Worm (Caenorhabditis elegans): ENCODE results near the gene ehbp-1.

Gene ehbp-1

ce11 chrV:9518832-9519231 lies 31.6 kb upstream of the ehbp-1 start, which contains the start of gene C50F4.8:
C50F4.8 (minus strand) TSS chrV:9518859.
- TF ChIP-seq klf-2 (GFP tag; conservative IDR thresholded peaks at IDR 0.05) (no peak), flt-1 (GFP tag; IDR thresholded peaks at IDR 0.05) (no peak), med-1 (GFP tag; optimal IDR thresholded peaks at IDR 0.05; ENCODE audit: insufficient read depth) (no peak), ztf-29 (GFP tag; IDR thresholded peaks at IDR 0.05) (no peak), T22C8.4 (GFP tag; IDR thresholded peaks at IDR 0.05) (no peak), ref-1 (GFP tag; conservative IDR thresholded peaks at IDR 0.05) (no peak), cog-1 (tag; optimal IDR thresholded peaks at IDR 0.05) (no peak), ztf-23 (GFP tag; IDR thresholded peaks at IDR 0.05) (no peak)

ce11 chrV:9521697-9522096 lies 28.7 kb upstream of the ehbp-1 start:
- TF ChIP-seq klf-2 (GFP tag; conservative IDR thresholded peaks at IDR 0.05) (no peak), tab-1 (GFP tag; IDR thresholded peaks at IDR 0.05) (no peak), med-1 (GFP tag; optimal IDR thresholded peaks at IDR 0.05; ENCODE audit: insufficient read depth) (no peak), ref-1 (GFP tag; conservative IDR thresholded peaks at IDR 0.05) (no peak), cog-1 (tag; optimal IDR thresholded peaks at IDR 0.05) (no peak), ztf-29 (GFP tag; IDR thresholded peaks at IDR 0.05) (no peak), flt-1 (GFP tag; IDR thresholded peaks at IDR 0.05) (no peak), T22C8.4 (GFP tag; IDR thresholded peaks at IDR 0.05) (no peak), ztf-23 (GFP tag; IDR thresholded peaks at IDR 0.05) (no peak)

ce11 chrV:9524099-9524498 lies 26.3 kb upstream of the ehbp-1 start, which contains the start of gene C50F4.9:
C50F4.9 (minus strand) TSS chrV:9524199.
- TF ChIP-seq flt-1 (GFP tag; IDR thresholded peaks at IDR 0.05) (no peak), T22C8.4 (GFP tag; IDR thresholded peaks at IDR 0.05) (no peak)

ce11 chrV:9526470-9526869 lies 24.0 kb upstream of the ehbp-1 start, which contains the start of gene C50F4.1:
C50F4.1 (plus strand) TSS chrV:9526793.
- TF ChIP-seq med-1 (GFP tag; optimal IDR thresholded peaks at IDR 0.05; ENCODE audit: insufficient read depth) (no peak), cog-1 (tag; optimal IDR thresholded peaks at IDR 0.05) (no peak), ref-1 (GFP tag; conservative IDR thresholded peaks at IDR 0.05) (no peak), ztf-29 (GFP tag; IDR thresholded peaks at IDR 0.05) (no peak), flt-1 (GFP tag; IDR thresholded peaks at IDR 0.05) (no peak), tab-1 (GFP tag; IDR thresholded peaks at IDR 0.05) (no peak), klf-2 (GFP tag; conservative IDR thresholded peaks at IDR 0.05) (no peak), T22C8.4 (GFP tag; IDR thresholded peaks at IDR 0.05) (no peak), ztf-23 (GFP tag; IDR thresholded peaks at IDR 0.05) (no peak)

ce11 chrV:9527337-9527736 lies 23.1 kb upstream of the ehbp-1 start:
- TF ChIP-seq ztf-23 (GFP tag; IDR thresholded peaks at IDR 0.05): no peak
- TF ChIP-seq ztf-29 (GFP tag; IDR thresholded peaks at IDR 0.05): no peak
- no peak for TF ChIP-seq klf-2 (GFP tag; conservative IDR thresholded peaks at IDR 0.05)
- no peak for TF ChIP-seq T22C8.4 (GFP tag; IDR thresholded peaks at IDR 0.05)
- TF ChIP-seq ref-1 (GFP tag; conservative IDR thresholded peaks at IDR 0.05): no peak
- TF ChIP-seq tab-1 (GFP tag; IDR thresholded peaks at IDR 0.05): no peak
- no peak for TF ChIP-seq med-1 (GFP tag; optimal IDR thresholded peaks at IDR 0.05; ENCODE audit: insufficient read depth)
- TF ChIP-seq flt-1 (GFP tag; IDR thresholded peaks at IDR 0.05): no peak
- no peak for TF ChIP-seq cog-1 (tag; optimal IDR thresholded peaks at IDR 0.05)

- TF ChIP-seq med-1 (GFP tag; optimal IDR thresholded peaks at IDR 0.05; ENCODE audit: insufficient read depth) (no peak), ref-1 (GFP tag; conservative IDR thresholded peaks at IDR 0.05) (no peak), ztf-29 (GFP tag; IDR thresholded peaks at IDR 0.05) (no peak)
These were observed 22.5 kb upstream of the ehbp-1 start for ce11 chrV:9527984-9528383.

ce11 chrV:9531477-9531876 lies 19.0 kb upstream of the ehbp-1 start, which contains the start of the genes C50F4.10 and pfk-1.2:
C50F4.10 (minus strand) TSS chrV:9531577.
pfk-1.2 (plus strand) TSS chrV:9531801.
- TF ChIP-seq ztf-23 (GFP tag; IDR thresholded peaks at IDR 0.05): no peak
- no peak for TF ChIP-seq flt-1 (GFP tag; IDR thresholded peaks at IDR 0.05)
- no peak for TF ChIP-seq klf-2 (GFP tag; conservative IDR thresholded peaks at IDR 0.05)
- no peak for TF ChIP-seq med-1 (GFP tag; optimal IDR thresholded peaks at IDR 0.05; ENCODE audit: insufficient read depth)

ce11 chrV:9534621-9535020 lies 15.8 kb upstream of the ehbp-1 start, which contains the start of gene tag-329:
tag-329 (plus strand) TSS chrV:9534921.
- TF ChIP-seq ztf-23 (GFP tag; IDR thresholded peaks at IDR 0.05) (no peak), ztf-29 (GFP tag; IDR thresholded peaks at IDR 0.05) (no peak), klf-2 (GFP tag; conservative IDR thresholded peaks at IDR 0.05) (no peak)

- TF ChIP-seq ref-1 (GFP tag; conservative IDR thresholded peaks at IDR 0.05): no peak
- 0 out of 2 replicates have a peak, but pooled peaks have one; percentile 15 for TF ChIP-seq ztf-23 (GFP tag; IDR thresholded peaks at IDR 0.05)
- no peak for TF ChIP-seq T22C8.4 (GFP tag; IDR thresholded peaks at IDR 0.05)
These were observed 13.9 kb upstream of the ehbp-1 start, which contains the start of gene C50F4.4 for ce11 chrV:9536505-9536904. C50F4.4 (plus strand) TSS chrV:9536771.

- no peak for TF ChIP-seq cog-1 (tag; optimal IDR thresholded peaks at IDR 0.05)
- no peak for TF ChIP-seq klf-2 (GFP tag; conservative IDR thresholded peaks at IDR 0.05)
- no peak for TF ChIP-seq T22C8.4 (GFP tag; IDR thresholded peaks at IDR 0.05)
- no peak for TF ChIP-seq med-1 (GFP tag; optimal IDR thresholded peaks at IDR 0.05; ENCODE audit: insufficient read depth)
- no peak for TF ChIP-seq flt-1 (GFP tag; IDR thresholded peaks at IDR 0.05)
- no peak for TF ChIP-seq ztf-29 (GFP tag; IDR thresholded peaks at IDR 0.05)
- TF ChIP-seq tab-1 (GFP tag; IDR thresholded peaks at IDR 0.05): no peak
- no peak for TF ChIP-seq ztf-23 (GFP tag; IDR thresholded peaks at IDR 0.05)
- TF ChIP-seq ref-1 (GFP tag; conservative IDR thresholded peaks at IDR 0.05): no peak
These were observed 10.8 kb upstream of the ehbp-1 start, which contains the start of gene C50F4.12 for ce11 chrV:9539638-9540037. C50F4.12 (minus strand) TSS chrV:9539738.

ce11 chrV:9541506-9541905 lies 8.9 kb upstream of the ehbp-1 start, which contains the start of gene C50F4.16:
C50F4.16 (minus strand) TSS chrV:9541606.
- TF ChIP-seq ztf-23 (GFP tag; IDR thresholded peaks at IDR 0.05) (no peak), ref-1 (GFP tag; conservative IDR thresholded peaks at IDR 0.05) (no peak), klf-2 (GFP tag; conservative IDR thresholded peaks at IDR 0.05) (no peak), flt-1 (GFP tag; IDR thresholded peaks at IDR 0.05) (no peak), med-1 (GFP tag; optimal IDR thresholded peaks at IDR 0.05; ENCODE audit: insufficient read depth) (no peak), ztf-29 (GFP tag; IDR thresholded peaks at IDR 0.05) (no peak), cog-1 (tag; optimal IDR thresholded peaks at IDR 0.05) (no peak), T22C8.4 (GFP tag; IDR thresholded peaks at IDR 0.05) (no peak), tab-1 (GFP tag; IDR thresholded peaks at IDR 0.05) (no peak)

All from whole organism, midembryonic.